Worm (Caenorhabditis elegans): ENCODE data around the gene ZK1248.20.

DNA sequence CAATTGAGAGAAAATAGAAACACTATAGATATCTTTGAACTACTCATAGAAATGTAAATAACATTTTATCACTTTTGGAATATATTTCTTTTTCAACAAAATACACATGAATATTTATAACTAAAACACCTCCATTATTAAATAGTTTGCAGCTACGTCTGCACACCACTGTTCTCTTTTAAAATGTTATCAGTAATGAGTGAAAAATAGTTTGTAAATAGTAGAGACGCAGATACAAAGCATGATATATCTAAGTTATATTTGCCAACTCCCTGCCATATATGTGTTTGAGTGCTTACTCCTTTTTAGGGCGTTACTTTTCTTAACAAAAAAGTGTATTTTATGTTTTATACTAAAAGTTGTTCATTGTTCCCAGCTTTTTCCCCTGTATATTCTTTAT is 29.7 kb downstream of the ZK1248.20 start:
- TF ChIP-seq unc-42 (tag; optimal IDR thresholded peaks at IDR 0.05) (no peak), ztf-16 (tag; optimal IDR thresholded peaks at IDR 0.05) (no peak), hlh-8 (tag; optimal IDR thresholded peaks at IDR 0.05) (no peak)
